Fruit fly (Drosophila melanogaster): Measurements from ENCODE around the gene Cpr97Eb.

dm6 chr3R:27070906-27071498 lies 19.9 kb downstream of the Cpr97Eb start:
- TF ChIP-seq CG13204 (GFP tag; optimal IDR thresholded peaks at IDR 0.05) = no peak
- no peak for TF ChIP-seq CG8159 (tag; optimal IDR thresholded peaks at IDR 0.05)
- no peak for TF ChIP-seq CG9948 (tag; optimal IDR thresholded peaks at IDR 0.05)
- TF ChIP-seq CG14655 (GFP tag; optimal IDR thresholded peaks at IDR 0.05) = no peak
- TF ChIP-seq CG15710 (tag; optimal IDR thresholded peaks at IDR 0.05) = no peak
- TF ChIP-seq Ets98B (GFP tag; IDR thresholded peaks at IDR 0.05) = peak; percentile 17; the same call in 1 of the 2 replicates
- TF ChIP-seq CG32121 (GFP tag; IDR thresholded peaks at IDR 0.05) = peak; percentile 55; the same call in 1 of the 2 replicates
- no peak for TF ChIP-seq Pif1A (GFP tag; optimal IDR thresholded peaks at IDR 0.05)
- no peak for TF ChIP-seq CG34367 (tag; optimal IDR thresholded peaks at IDR 0.05)
- TF ChIP-seq CG17806 (tag; optimal IDR thresholded peaks at IDR 0.05) = no peak
- TF ChIP-seq EcR (GFP tag; optimal IDR thresholded peaks at IDR 0.05) = no peak
- peak; percentile 47; the same call in 1 of the 3 replicates for TF ChIP-seq CG4496 (GFP tag; IDR thresholded peaks at IDR 0.05)
